Worm (Caenorhabditis elegans) whole organism, young adult: Measurements from ENCODE around the gene C14E2.7.

Experiments
- F49E8.2 ChIP-seq: sonication (generic microtip); optimal IDR thresholded peaks from 3 replicates; lab custom pipeline; 2017; ENCODE audit warnings: missing genetic modification characterization, mild to moderate bottlenecking, missing compliant biosample characterization, antibody characterized with exemption, moderate library complexity; ENCODE audit not compliant: insufficient read depth
- attf-6 ChIP-seq: fragments of 200-800 bp; sonication (Bioruptor generic); IDR thresholded peaks from 2 replicates; pipeline ENCODE4 v1.3.6; 2022; ENCODE audit warnings: missing genetic modification reagents, missing genetic modification characterization, missing compliant biosample characterization
- ceh-100 ChIP-seq: fragments of 200-800 bp; sonication (Bioruptor generic); IDR thresholded peaks from 2 replicates; pipeline ENCODE4 v1.3.6; 2022; ENCODE audit warnings: missing genetic modification reagents, missing genetic modification characterization, missing compliant biosample characterization
- ceh-27 ChIP-seq: fragments of 200-800 bp; sonication (Bioruptor generic); optimal IDR thresholded peaks from 2 replicates; lab custom pipeline; 2018; ENCODE audit warnings: mild to moderate bottlenecking, missing genetic modification characterization, moderate library complexity, missing compliant biosample characterization
- ekl-4 ChIP-seq: fragments of 200-800 bp; sonication (Bioruptor generic); IDR thresholded peaks from 2 replicates; pipeline ENCODE4 v1.3.6; 2022; ENCODE audit warnings: missing genetic modification reagents, missing genetic modification characterization, missing compliant biosample characterization
- let-607 ChIP-seq, 2 experiments: fragments of 200-800 bp in 1 of 2; sonication (Bioruptor generic) in 1 of 2; sonication (generic microtip) in 1 of 2; optimal IDR thresholded peaks; 2 replicates each; lab custom pipeline; 2016 to 2018; ENCODE audit warnings: mild to moderate bottlenecking in 2 of 2, missing compliant biosample characterization in 2 of 2, missing genetic modification characterization in 2 of 2, moderate library complexity in 2 of 2, missing genotype in 1 of 2
- mcd-1 ChIP-seq: fragments of 200-800 bp; sonication (Bioruptor generic); IDR thresholded peaks from 2 replicates; pipeline ENCODE4 v1.3.6; 2022; ENCODE audit warnings: missing genetic modification reagents, missing genetic modification characterization, missing compliant biosample characterization
- snpc-4 ChIP-seq, 5 experiments: fragments of 150-350 bp in 1 of 5; sonication (generic microtip) in 4 of 5; optimal IDR thresholded peaks; 2 replicates each; lab custom pipeline; 2014 to 2018; ENCODE audit warnings: missing genetic modification characterization in 5 of 5, missing biosample characterization in 3 of 5, antibody characterized with exemption in 2 of 5, mild to moderate bottlenecking in 2 of 5, missing compliant biosample characterization in 2 of 5, missing genotype in 2 of 5, moderate library complexity in 2 of 5, missing genetic modification reagents in 1 of 5
- unc-62 ChIP-seq: fragments of 150-350 bp; optimal IDR thresholded peaks from 2 replicates; lab custom pipeline; 2014; ENCODE audit warnings: missing biosample characterization, missing genetic modification reagents, missing genetic modification characterization
- zfh-2 ChIP-seq: fragments of 200-800 bp; sonication (Bioruptor generic); conservative IDR thresholded peaks from 2 replicates; pipeline ENCODE4 v1.3.6; 2022; ENCODE audit warnings: missing genetic modification reagents, missing genetic modification characterization, missing compliant biosample characterization
- ztf-18 ChIP-seq: sonication (generic microtip); optimal IDR thresholded peaks from 2 replicates; lab custom pipeline; 2016; ENCODE audit warnings: missing genotype, mild to moderate bottlenecking, missing genetic modification characterization, missing compliant biosample characterization
- ztf-3 ChIP-seq: fragments of 200-800 bp; sonication (Bioruptor generic); optimal IDR thresholded peaks from 2 replicates; lab custom pipeline; 2018; ENCODE audit warnings: mild to moderate bottlenecking, missing genetic modification characterization, missing compliant biosample characterization

DNA sequence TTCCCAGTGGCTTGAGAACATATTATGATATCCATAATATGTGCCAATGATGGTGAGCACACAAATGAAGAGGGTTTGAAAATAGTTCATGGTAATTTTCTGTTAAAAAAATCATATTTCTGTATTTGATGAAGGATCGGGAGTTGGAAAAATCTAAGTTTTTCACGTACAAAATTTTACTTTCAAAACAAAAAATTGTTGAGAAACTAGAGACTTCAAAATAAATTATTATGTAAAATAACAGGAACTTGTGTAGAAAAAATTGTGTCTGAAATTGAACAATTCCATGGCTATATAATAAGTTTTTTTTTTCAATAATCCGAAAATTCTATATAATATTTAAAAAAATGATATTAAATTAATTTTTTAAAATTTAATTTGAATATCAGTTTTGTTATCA lies 5.0 kb downstream of the C14E2.7 start, which contains the start of gene C14E2.4:
- TF ChIP-seq attf-6, result no peak
- TF ChIP-seq unc-62 (GFP tag; lab: Kevin White, UChicago), result no peak
- TF ChIP-seq ztf-18, result no peak
- TF ChIP-seq ceh-100 (GFP tag; lab: Robert Waterston, UW), result no peak
- TF ChIP-seq ceh-27 (GFP tag; lab: Kevin White, UChicago), result no peak
- TF ChIP-seq snpc-4 (GFP tag; optimal IDR thresholded peaks at IDR 0.05; lab: Kevin White, UChicago), result no peak
- no peak for TF ChIP-seq snpc-4 (tag; optimal IDR thresholded peaks at IDR 0.05; lab: Kevin White, UChicago)
- TF ChIP-seq mcd-1 (GFP tag; lab: Robert Waterston, UW), result no peak
- no peak for TF ChIP-seq ztf-3 (GFP tag; lab: Kevin White, UChicago)
- TF ChIP-seq ekl-4 (GFP tag; lab: Robert Waterston, UW), result no peak
- no peak for TF ChIP-seq zfh-2
- no peak for TF ChIP-seq let-607 (tag; optimal IDR thresholded peaks at IDR 0.05; lab: Kevin White, UChicago)
- no peak for TF ChIP-seq F49E8.2
